Worm (Caenorhabditis elegans): ENCODE results near the gene C26D10.3.

Gene C26D10.3

DNA sequence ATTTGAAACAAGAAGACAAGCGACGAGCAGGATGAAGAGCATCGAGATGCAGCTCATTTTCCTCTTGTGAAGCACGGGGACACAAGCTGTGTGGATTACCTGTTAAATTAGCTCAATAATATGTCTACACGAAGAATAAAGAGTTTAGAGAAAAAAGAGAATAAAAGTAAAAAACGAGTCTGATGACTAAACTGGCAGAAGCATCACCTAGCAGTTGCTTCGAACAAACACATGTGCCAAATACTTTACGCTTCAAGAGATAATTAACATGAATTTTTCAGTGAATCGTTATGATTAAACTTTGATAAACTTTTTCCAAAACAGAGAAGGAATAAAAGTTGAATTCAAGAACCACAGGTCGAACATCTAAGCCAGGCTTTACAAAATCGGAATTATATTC, 29.9 kb upstream of the C26D10.3 start, which contains the start of gene nlp-55:
TSS of gene nlp-55 (minus strand) at position 101 of the 400 bp plus-strand sequence.
- no peak for TF ChIP-seq let-607 (tag; optimal IDR thresholded peaks at IDR 0.05)
- TF ChIP-seq Y67H2A.10 (GFP tag; conservative IDR thresholded peaks at IDR 0.05): no peak
- no peak for TF ChIP-seq ceh-79 (tag; optimal IDR thresholded peaks at IDR 0.05)
- TF ChIP-seq fkh-3 (tag; optimal IDR thresholded peaks at IDR 0.05): no peak
- TF ChIP-seq akir-1 (GFP tag; optimal IDR thresholded peaks at IDR 0.05): no peak
- TF ChIP-seq ceh-27 (GFP tag; optimal IDR thresholded peaks at IDR 0.05): no peak
- TF ChIP-seq T26A5.8 (tag; optimal IDR thresholded peaks at IDR 0.05): no peak

DNA sequence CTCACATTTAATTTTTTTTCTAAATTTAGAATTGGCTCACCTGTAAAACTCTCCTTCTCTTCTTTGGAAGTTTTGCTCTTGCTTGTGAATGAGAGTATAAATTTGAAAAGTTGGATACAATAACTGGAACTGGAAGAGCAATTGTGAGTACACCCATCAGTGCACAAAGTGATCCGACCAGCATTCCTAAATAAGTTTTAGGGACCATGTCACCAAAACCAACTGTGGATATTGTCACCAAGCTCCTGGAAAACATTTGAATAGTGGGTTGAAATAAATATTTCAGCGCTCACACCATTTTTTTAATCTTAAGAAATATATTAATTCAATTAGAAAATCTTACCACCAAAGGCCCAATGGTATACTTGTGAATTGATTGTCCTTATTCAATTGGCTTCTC, 16.9 kb upstream of the C26D10.3 start:
- TF ChIP-seq C06A6.2 (GFP tag; conservative IDR thresholded peaks at IDR 0.05) (no peak), ztf-18 (tag; optimal IDR thresholded peaks at IDR 0.05) (no peak), aptf-3 (GFP tag; IDR thresholded peaks at IDR 0.05) (no peak), nhr-27 (tag; optimal IDR thresholded peaks at IDR 0.05) (no peak), lag-1 (GFP tag; IDR thresholded peaks at IDR 0.05) (no peak), mel-28 (tag; optimal IDR thresholded peaks at IDR 0.05; ENCODE audit: borderline replicate concordance) (no peak), fkh-3 (tag; optimal IDR thresholded peaks at IDR 0.05) (no peak), F37B4.10 (GFP tag; IDR thresholded peaks at IDR 0.05) (no peak), ceh-100 (GFP tag; IDR thresholded peaks at IDR 0.05) (no peak), unc-62 (GFP tag; optimal IDR thresholded peaks at IDR 0.05) (no peak), him-1 (tag; optimal IDR thresholded peaks at IDR 0.05) (no peak), ztf-25 (GFP tag; IDR thresholded peaks at IDR 0.05) (no peak), F52B5.7 (tag; optimal IDR thresholded peaks at IDR 0.05) (no peak), nhr-179 (tag; optimal IDR thresholded peaks at IDR 0.05) (no peak), hsf-1 (GFP tag; IDR thresholded peaks at IDR 0.05) (no peak), tbx-9 (tag; optimal IDR thresholded peaks at IDR 0.05; ENCODE audit: borderline replicate concordance) (no peak)

DNA sequence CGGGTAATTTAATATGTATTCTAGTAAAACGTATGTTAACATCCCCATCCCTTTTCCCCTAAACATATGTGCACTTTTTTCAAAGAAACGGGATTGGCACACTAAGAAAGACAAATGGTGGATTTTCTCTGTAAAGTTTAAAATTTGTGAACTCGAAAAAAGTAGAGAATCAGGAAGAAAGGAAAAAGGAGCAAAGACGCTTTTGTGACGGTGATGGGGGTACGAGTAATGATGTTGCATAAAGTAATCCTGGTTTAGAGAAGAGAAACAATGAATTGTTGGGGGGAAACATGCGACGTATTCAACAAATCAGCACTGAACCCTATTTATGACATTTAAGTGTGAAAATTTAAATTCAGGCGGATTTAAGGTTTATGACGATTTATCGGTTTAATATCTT, 13.7 kb upstream of the C26D10.3 start:
- no peak for TF ChIP-seq lin-26 (GFP tag; IDR thresholded peaks at IDR 0.05)

DNA sequence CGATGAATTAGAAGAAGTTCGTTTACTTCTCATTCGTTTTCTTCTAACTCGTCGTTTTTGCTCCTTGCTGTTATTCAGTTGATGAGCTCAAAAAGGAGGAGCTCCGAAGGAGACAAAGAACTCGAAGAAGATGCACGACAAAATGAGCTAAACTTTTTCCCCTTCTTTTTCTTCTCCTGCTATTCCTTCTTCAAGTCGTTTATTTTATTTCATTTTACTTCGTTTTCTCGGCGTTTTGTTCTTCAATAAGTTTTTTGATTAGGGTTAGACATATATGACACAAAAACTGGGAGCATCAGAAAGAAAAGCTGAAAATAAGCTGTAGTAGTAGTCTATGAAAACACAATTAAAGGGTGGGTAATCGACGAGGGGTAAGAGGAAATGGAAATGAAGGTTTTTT, 13.2 kb upstream of the C26D10.3 start:
- TF ChIP-seq ztf-3 (GFP tag; optimal IDR thresholded peaks at IDR 0.05) (no peak), B0261.1 (tag; optimal IDR thresholded peaks at IDR 0.05) (no peak), ekl-4 (GFP tag; IDR thresholded peaks at IDR 0.05) (no peak), B0019.2 (GFP tag; conservative IDR thresholded peaks at IDR 0.05) (no peak), fkh-3 (tag; optimal IDR thresholded peaks at IDR 0.05) (no peak), sptf-2 (GFP tag; optimal IDR thresholded peaks at IDR 0.05) (no peak), F23B12.7 (tag; optimal IDR thresholded peaks at IDR 0.05; ENCODE audit: insufficient read depth) (no peak), pha-4 (tag; optimal IDR thresholded peaks at IDR 0.05) (no peak), ceh-91 (GFP tag; IDR thresholded peaks at IDR 0.05) (no peak), lag-1 (GFP tag; IDR thresholded peaks at IDR 0.05) (no peak), snpc-4 (GFP tag; optimal IDR thresholded peaks at IDR 0.05) (no peak), snpc-4 (tag; optimal IDR thresholded peaks at IDR 0.05) (no peak), pbrm-1 (GFP tag; IDR thresholded peaks at IDR 0.05) (no peak), ztf-25 (GFP tag; IDR thresholded peaks at IDR 0.05) (no peak), C06A6.2 (GFP tag; conservative IDR thresholded peaks at IDR 0.05) (no peak), dox-1 (GFP tag; IDR thresholded peaks at IDR 0.05) (no peak), ama-1 (optimal IDR thresholded peaks at IDR 0.05) (no peak), ama-1 (GFP tag; optimal IDR thresholded peaks at IDR 0.05) (no peak)

All from whole organism, young adult.